Worm (Caenorhabditis elegans) whole organism, L4 larva: ENCODE measurements around the gene C54E10.7.

ENCODE experiments used
- D1046.2 ChIP-seq: fragments of 200-800 bp; sonication (Bioruptor generic); IDR thresholded peaks from 2 replicates; pipeline ENCODE4 v1.3.6; 2022; ENCODE audit warnings: missing genetic modification characterization, missing compliant biosample characterization
- daf-12 ChIP-seq: fragments of 150-350 bp; optimal IDR thresholded peaks from 2 replicates; lab custom pipeline; 2014; ENCODE audit warnings: missing biosample characterization, missing genetic modification reagents, missing genetic modification characterization
- fos-1 ChIP-seq: fragments of 150-350 bp; optimal IDR thresholded peaks from 2 replicates; lab custom pipeline; 2014; ENCODE audit warnings: missing biosample characterization, missing genetic modification characterization
- nhr-42 ChIP-seq: fragments of 200-800 bp; sonication (Bioruptor generic); IDR thresholded peaks from 2 replicates; pipeline ENCODE4 v1.3.6; 2022; ENCODE audit warnings: missing genetic modification characterization, missing compliant biosample characterization
- skn-1 ChIP-seq: fragments of 150-350 bp; optimal IDR thresholded peaks from 2 replicates; lab custom pipeline; 2014; ENCODE audit warnings: missing biosample characterization, missing genetic modification characterization

DNA sequence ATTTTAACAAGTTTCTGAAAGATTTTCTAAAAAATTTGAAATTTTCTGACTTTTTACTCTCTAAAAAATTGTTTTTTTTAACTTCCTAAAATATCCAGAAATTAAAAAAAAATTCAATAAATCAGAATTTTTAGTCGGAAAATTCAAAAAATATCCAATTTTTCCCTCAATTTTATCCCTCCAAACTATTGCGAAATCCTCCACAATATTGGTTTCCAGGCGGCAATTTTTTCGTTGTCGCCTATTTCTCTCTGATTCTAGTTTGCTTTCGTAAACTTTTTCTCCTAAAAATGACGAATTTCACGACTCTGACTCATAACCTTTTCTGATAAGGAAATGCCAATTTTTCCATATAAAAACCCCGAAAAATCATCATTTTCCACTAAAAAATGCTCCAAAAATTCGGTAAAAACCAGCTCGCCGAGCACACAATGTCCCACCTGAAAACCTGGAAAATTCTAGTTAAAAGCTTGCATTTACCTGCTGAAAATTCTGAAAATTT is 24.0 kb upstream of the C54E10.7 start, which contains the start of gene Y17D7B.2:
- TF ChIP-seq daf-12 (tag; lab: Kevin White, UChicago) = no peak
- no peak for TF ChIP-seq nhr-42 (GFP tag; lab: Robert Waterston, UW)
- no peak for TF ChIP-seq D1046.2 (GFP tag; lab: Robert Waterston, UW)
- TF ChIP-seq skn-1 (tag; lab: Kevin White, UChicago) = no peak
- no peak for TF ChIP-seq fos-1
